Fruit fly (Drosophila melanogaster) whole organism, embryonic: ENCODE measurements around the gene w.

ENCODE experiments used
- CG10267 ChIP-seq: fragments of 200-800 bp; sonication (Bioruptor generic); optimal IDR thresholded peaks from 2 replicates; lab custom pipeline; 2018; ENCODE audit warnings: missing biosample characterization, mild to moderate bottlenecking, missing genetic modification characterization, moderate library complexity
- CG10959 ChIP-seq: fragments of 200-800 bp; sonication (Bioruptor generic); IDR thresholded peaks from 2 replicates; pipeline ENCODE4 v1.3.6; 2022; ENCODE audit warnings: missing biosample characterization, missing genetic modification characterization
- CG15601 ChIP-seq: fragments of 200-800 bp; sonication (Bioruptor generic); optimal IDR thresholded peaks from 3 replicates; lab custom pipeline; 2019; ENCODE audit warnings: missing biosample characterization, mild to moderate bottlenecking, missing genetic modification characterization, moderate library complexity
- CG4424 ChIP-seq: fragments of 200-800 bp; sonication (Bioruptor generic); optimal IDR thresholded peaks from 3 replicates; lab custom pipeline; 2016; ENCODE audit warnings: missing biosample characterization, missing genetic modification characterization
- CG9215 ChIP-seq: fragments of 200-800 bp; sonication (Bioruptor generic); IDR thresholded peaks from 2 replicates; pipeline ENCODE4 v1.3.6; 2022; ENCODE audit warnings: missing biosample characterization, missing genetic modification characterization
- Nf-YB ChIP-seq: fragments of 200-800 bp; sonication (Bioruptor generic); optimal IDR thresholded peaks from 3 replicates; lab custom pipeline; 2019; ENCODE audit warnings: missing biosample characterization, mild to moderate bottlenecking, missing genetic modification characterization, moderate library complexity
- al ChIP-seq: fragments of 200-800 bp; sonication (Bioruptor generic); IDR thresholded peaks from 2 replicates; pipeline ENCODE4 v1.3.6; 2022; ENCODE audit warnings: missing biosample characterization, missing genetic modification characterization
- insv ChIP-seq, 2 experiments: fragments of 200-800 bp; sonication (Bioruptor generic); optimal IDR thresholded peaks; 3 replicates each; lab custom pipeline; 2016 to 2018; ENCODE audit warnings: missing biosample characterization in 2 of 2, missing genetic modification characterization in 2 of 2
- luna ChIP-seq: fragments of 200-800 bp; sonication (Bioruptor generic); optimal IDR thresholded peaks from 2 replicates; lab custom pipeline; 2016; ENCODE audit warnings: missing biosample characterization, missing genetic modification characterization

- no peak for TF ChIP-seq luna
- TF ChIP-seq CG15601 (tag; lab: Kevin White, UChicago): no peak
- no peak for TF ChIP-seq insv (GFP tag; optimal IDR thresholded peaks at IDR 0.05; lab: Kevin White, UChicago)
- no peak for TF ChIP-seq Nf-YB
- TF ChIP-seq al (GFP tag; lab: Robert Waterston, UW): no peak
- TF ChIP-seq CG10959 (GFP tag; lab: Robert Waterston, UW): no peak
- no peak for TF ChIP-seq CG9215 (GFP tag; lab: Robert Waterston, UW)
- no peak for TF ChIP-seq CG10267
- TF ChIP-seq CG4424 (GFP tag; lab: Kevin White, UChicago): no peak
Measured at dm6 chrX:2749693-2750092, 46.6 kb downstream of the w start.
